Worm (Caenorhabditis elegans) whole organism, L1 larva: Measurements from ENCODE around the gene gcy-32.

ENCODE experiments used
- dpl-1 ChIP-seq, 3 experiments: fragments of 150-350 bp in 2 of 3; sonication (generic microtip) in 1 of 3; optimal IDR thresholded peaks; 2 replicates each; lab custom pipeline; 2014 to 2017; ENCODE audit warnings: missing biosample characterization in 3 of 3, missing genetic modification characterization in 3 of 3, missing genetic modification reagents in 3 of 3
- lsy-2 ChIP-seq, 2 experiments: fragments of 150-350 bp; optimal IDR thresholded peaks; 2 replicates each; lab custom pipeline; 2014; ENCODE audit warnings: missing biosample characterization in 2 of 2, missing genetic modification characterization in 2 of 2
- mep-1 ChIP-seq: fragments of 150-350 bp; optimal IDR thresholded peaks from 2 replicates; lab custom pipeline; 2014; ENCODE audit warnings: missing biosample characterization, missing genetic modification characterization
- nhr-76 ChIP-seq: sonication (generic microtip); optimal IDR thresholded peaks from 2 replicates; lab custom pipeline; 2017; ENCODE audit warnings: missing biosample characterization, missing genetic modification characterization

ce11 chrV:13890473-13890872 is 24.8 kb downstream of the gcy-32 start, which contains the start of gene lbp-8:
- TF ChIP-seq nhr-76 (tag; lab: Kevin White, UChicago) (no peak), dpl-1 (GFP tag; optimal IDR thresholded peaks at IDR 0.05; lab: Kevin White, UChicago) (no peak), mep-1 (tag; lab: Kevin White, UChicago) (no peak), lsy-2 (tag; optimal IDR thresholded peaks at IDR 0.05; lab: Kevin White, UChicago) (no peak)
